Worm (Caenorhabditis elegans) whole organism, L1 larva: Measurements from ENCODE around the gene del-7.

Experiments used
- C04F5.9 ChIP-seq: sonication (generic microtip); optimal IDR thresholded peaks from 2 replicates; lab custom pipeline; 2016; ENCODE audit warnings: missing genetic modification characterization, missing compliant biosample characterization
- F16B12.6 ChIP-seq: fragments of 150-350 bp; optimal IDR thresholded peaks from 2 replicates; lab custom pipeline; 2014; ENCODE audit warnings: missing biosample characterization, missing genetic modification characterization
- aha-1 ChIP-seq: fragments of 150-350 bp; optimal IDR thresholded peaks from 2 replicates; lab custom pipeline; 2014; ENCODE audit warnings: missing biosample characterization, missing genetic modification characterization
- alr-1 ChIP-seq: fragments of 200-800 bp; sonication (Bioruptor generic); optimal IDR thresholded peaks from 2 replicates; lab custom pipeline; 2018; ENCODE audit warnings: borderline replicate concordance, mild to moderate bottlenecking, missing genetic modification characterization, missing compliant biosample characterization
- aly-2 ChIP-seq: fragments of 150-350 bp; optimal IDR thresholded peaks from 2 replicates; lab custom pipeline; 2014; ENCODE audit warnings: missing biosample characterization, missing genetic modification characterization
- ama-1 ChIP-seq: fragments of 150-350 bp; optimal IDR thresholded peaks from 2 replicates; lab custom pipeline; 2014
- blmp-1 ChIP-seq: fragments of 150-350 bp; optimal IDR thresholded peaks from 2 replicates; lab custom pipeline; 2014; ENCODE audit warnings: missing biosample characterization, missing genetic modification characterization
- ceh-82 ChIP-seq, 3 experiments: fragments of 150-350 bp in 1 of 3; sonication (generic microtip) in 2 of 3; optimal IDR thresholded peaks; 2 replicates each; lab custom pipeline; 2014 to 2017; ENCODE audit warnings: missing biosample characterization in 3 of 3, missing genetic modification characterization in 3 of 3
- ceh-88 ChIP-seq: fragments of 200-800 bp; sonication (Bioruptor generic); IDR thresholded peaks from 2 replicates; pipeline ENCODE4 v1.3.6; 2022; ENCODE audit warnings: missing genetic modification characterization, missing compliant biosample characterization
- ces-1 ChIP-seq: fragments of 150-350 bp; optimal IDR thresholded peaks from 2 replicates; lab custom pipeline; 2014; ENCODE audit warnings: missing biosample characterization, missing genetic modification reagents, missing genetic modification characterization
- dpl-1 ChIP-seq, 3 experiments: fragments of 150-350 bp in 2 of 3; sonication (generic microtip) in 1 of 3; optimal IDR thresholded peaks; 2 replicates each; lab custom pipeline; 2014 to 2017; ENCODE audit warnings: missing biosample characterization in 3 of 3, missing genetic modification characterization in 3 of 3, missing genetic modification reagents in 3 of 3
- dsc-1 ChIP-seq: sonication (generic microtip); optimal IDR thresholded peaks from 2 replicates; lab custom pipeline; 2016; ENCODE audit warnings: mild to moderate bottlenecking, missing genetic modification characterization, missing compliant biosample characterization
- efl-1 ChIP-seq, 4 experiments: fragments of 150-350 bp; optimal IDR thresholded peaks in 3 of 4; peaks in 1 of 4; 1 replicate in 1 of 4; 2 replicates in 3 of 4; lab custom pipeline; 2014; ENCODE audit warnings: missing biosample characterization in 2 of 4, missing genetic modification characterization in 2 of 4, missing genetic modification reagents in 2 of 4
- efl-3 ChIP-seq: fragments of 200-800 bp; sonication (Bioruptor generic); optimal IDR thresholded peaks from 2 replicates; lab custom pipeline; 2018; ENCODE audit warnings: mild to moderate bottlenecking, missing genetic modification characterization, missing compliant biosample characterization
- elt-2 ChIP-seq: sonication (generic microtip); optimal IDR thresholded peaks from 2 replicates; lab custom pipeline; 2016; ENCODE audit warnings: missing genetic modification characterization, mild to moderate bottlenecking, inconsistent platforms, missing compliant biosample characterization, missing genetic modification reagents
- elt-3 ChIP-seq, 6 experiments: fragments of 150-350 bp in 1 of 6; sonication (generic microtip); optimal IDR thresholded peaks; 2 replicates each; lab custom pipeline; 2017 to 2018; ENCODE audit warnings: missing biosample characterization in 6 of 6, missing genetic modification characterization in 6 of 6, inconsistent platforms in 1 of 6
- ets-5 ChIP-seq: fragments of 200-800 bp; sonication (Bioruptor generic); IDR thresholded peaks from 2 replicates; pipeline ENCODE4 v1.3.6; 2022; ENCODE audit warnings: missing genetic modification characterization, missing compliant biosample characterization
- fkh-10 ChIP-seq: sonication (generic microtip); optimal IDR thresholded peaks from 2 replicates; lab custom pipeline; 2017; ENCODE audit warnings: missing biosample characterization, missing genetic modification reagents, missing genetic modification characterization
- grh-1 ChIP-seq: fragments of 200-800 bp; sonication (Bioruptor generic); IDR thresholded peaks from 2 replicates; pipeline ENCODE4 v1.3.6; 2022; ENCODE audit warnings: missing genetic modification reagents, missing genetic modification characterization, missing compliant biosample characterization
- hpl-2 ChIP-seq: fragments of 150-350 bp; optimal IDR thresholded peaks from 2 replicates; lab custom pipeline; 2014; ENCODE audit warnings: missing biosample characterization, missing genetic modification reagents, missing genetic modification characterization
- irx-1 ChIP-seq: sonication (generic microtip); optimal IDR thresholded peaks from 2 replicates; lab custom pipeline; 2016; ENCODE audit warnings: missing genetic modification characterization, missing compliant biosample characterization
- isw-1 ChIP-seq: fragments of 200-800 bp; sonication (Bioruptor generic); IDR thresholded peaks from 2 replicates; pipeline ENCODE4 v1.3.6; 2022; ENCODE audit warnings: missing genetic modification characterization, missing compliant biosample characterization
- lin-13 ChIP-seq: fragments of 150-350 bp; optimal IDR thresholded peaks from 2 replicates; lab custom pipeline; 2014; ENCODE audit warnings: missing biosample characterization, missing genetic modification reagents, missing genetic modification characterization
- lin-14 ChIP-seq: fragments of 200-800 bp; sonication (Bioruptor generic); optimal IDR thresholded peaks from 2 replicates; lab custom pipeline; 2018; ENCODE audit warnings: mild to moderate bottlenecking, missing genetic modification characterization, moderate library complexity, missing compliant biosample characterization
- lin-35 ChIP-seq, 2 experiments: fragments of 150-350 bp; optimal IDR thresholded peaks; 2 replicates each; lab custom pipeline; 2014; ENCODE audit warnings: missing biosample characterization in 2 of 2, missing genetic modification characterization in 2 of 2, missing genetic modification reagents in 2 of 2
- lsy-2 ChIP-seq, 2 experiments: fragments of 150-350 bp; optimal IDR thresholded peaks; 2 replicates each; lab custom pipeline; 2014; ENCODE audit warnings: missing biosample characterization in 2 of 2, missing genetic modification characterization in 2 of 2
- mdl-1 ChIP-seq, 2 experiments: fragments of 150-350 bp; optimal IDR thresholded peaks; 2 replicates each; lab custom pipeline; 2014 to 2017; ENCODE audit warnings: missing biosample characterization in 2 of 2, missing genetic modification characterization in 2 of 2, inconsistent platforms in 1 of 2
- mep-1 ChIP-seq: fragments of 150-350 bp; optimal IDR thresholded peaks from 2 replicates; lab custom pipeline; 2014; ENCODE audit warnings: missing biosample characterization, missing genetic modification characterization
- nhr-19 ChIP-seq: fragments of 200-800 bp; sonication (Bioruptor generic); conservative IDR thresholded peaks from 2 replicates; pipeline ENCODE4 v1.3.6; 2022; ENCODE audit warnings: missing genetic modification characterization, missing compliant biosample characterization
- nhr-20 ChIP-seq: sonication (generic microtip); optimal IDR thresholded peaks from 2 replicates; lab custom pipeline; 2016; ENCODE audit warnings: mild to moderate bottlenecking, missing genetic modification characterization, missing compliant biosample characterization
- nhr-47 ChIP-seq: sonication (generic microtip); optimal IDR thresholded peaks from 2 replicates; lab custom pipeline; 2016; ENCODE audit warnings: mild to moderate bottlenecking, missing genetic modification characterization, moderate library complexity, missing compliant biosample characterization
- nhr-71 ChIP-seq: sonication (generic microtip); optimal IDR thresholded peaks from 2 replicates; lab custom pipeline; 2016; ENCODE audit warnings: mild to moderate bottlenecking, missing genetic modification characterization, moderate library complexity, missing compliant biosample characterization
- nhr-76 ChIP-seq: sonication (generic microtip); optimal IDR thresholded peaks from 2 replicates; lab custom pipeline; 2017; ENCODE audit warnings: missing biosample characterization, missing genetic modification characterization
- nhr-77 ChIP-seq: fragments of 150-350 bp; optimal IDR thresholded peaks from 2 replicates; lab custom pipeline; 2014; ENCODE audit warnings: missing biosample characterization, missing genetic modification characterization
- nhr-85 ChIP-seq: sonication (generic microtip); peaks from one replicate; lab custom pipeline; 2016; ENCODE audit warnings: missing genetic modification characterization, inconsistent platforms, missing compliant biosample characterization
- nhr-90 ChIP-seq: sonication (generic microtip); optimal IDR thresholded peaks from 2 replicates; lab custom pipeline; 2016; ENCODE audit warnings: mild to moderate bottlenecking, missing genetic modification characterization, missing compliant biosample characterization; ENCODE audit not compliant: poor library complexity
- rnt-1 ChIP-seq: sonication (generic microtip); optimal IDR thresholded peaks from 2 replicates; lab custom pipeline; 2016; ENCODE audit warnings: mild to moderate bottlenecking, missing genetic modification characterization, moderate library complexity, missing compliant biosample characterization
- snu-23 ChIP-seq: sonication (generic microtip); optimal IDR thresholded peaks from 2 replicates; lab custom pipeline; 2016; ENCODE audit warnings: missing genetic modification characterization, missing compliant biosample characterization
- sup-37 ChIP-seq: fragments of 200-800 bp; sonication (Bioruptor generic); optimal IDR thresholded peaks from 2 replicates; lab custom pipeline; 2018; ENCODE audit warnings: mild to moderate bottlenecking, missing genetic modification characterization, missing compliant biosample characterization
- tbx-2 ChIP-seq: sonication (generic microtip); optimal IDR thresholded peaks from 2 replicates; lab custom pipeline; 2016; ENCODE audit warnings: missing genetic modification characterization, missing compliant biosample characterization
- unc-130 ChIP-seq: fragments of 150-350 bp; optimal IDR thresholded peaks from 2 replicates; lab custom pipeline; 2017; ENCODE audit warnings: missing biosample characterization, missing genetic modification characterization, inconsistent platforms
- unc-30 ChIP-seq: sonication (generic microtip); optimal IDR thresholded peaks from 2 replicates; lab custom pipeline; 2017; ENCODE audit warnings: missing biosample characterization, missing genetic modification characterization
- unc-86 ChIP-seq: sonication (generic microtip); optimal IDR thresholded peaks from 2 replicates; lab custom pipeline; 2016; ENCODE audit warnings: missing genetic modification characterization, missing compliant biosample characterization
- vab-15 ChIP-seq: sonication (generic microtip); optimal IDR thresholded peaks from 2 replicates; lab custom pipeline; 2017; ENCODE audit warnings: missing genotype, mild to moderate bottlenecking, missing genetic modification characterization, missing compliant biosample characterization
- xbp-1 ChIP-seq: sonication (generic microtip); optimal IDR thresholded peaks from 2 replicates; lab custom pipeline; 2016; ENCODE audit warnings: missing genetic modification characterization, missing compliant biosample characterization
- zip-4 ChIP-seq: fragments of 200-800 bp; sonication (Bioruptor generic); optimal IDR thresholded peaks from 2 replicates; lab custom pipeline; 2018; ENCODE audit warnings: mild to moderate bottlenecking, missing genetic modification characterization, moderate library complexity, missing compliant biosample characterization
- ztf-4 ChIP-seq: fragments of 150-350 bp; optimal IDR thresholded peaks from 2 replicates; lab custom pipeline; 2014; ENCODE audit warnings: missing biosample characterization, missing genetic modification characterization

The del-7 gene

DNA sequence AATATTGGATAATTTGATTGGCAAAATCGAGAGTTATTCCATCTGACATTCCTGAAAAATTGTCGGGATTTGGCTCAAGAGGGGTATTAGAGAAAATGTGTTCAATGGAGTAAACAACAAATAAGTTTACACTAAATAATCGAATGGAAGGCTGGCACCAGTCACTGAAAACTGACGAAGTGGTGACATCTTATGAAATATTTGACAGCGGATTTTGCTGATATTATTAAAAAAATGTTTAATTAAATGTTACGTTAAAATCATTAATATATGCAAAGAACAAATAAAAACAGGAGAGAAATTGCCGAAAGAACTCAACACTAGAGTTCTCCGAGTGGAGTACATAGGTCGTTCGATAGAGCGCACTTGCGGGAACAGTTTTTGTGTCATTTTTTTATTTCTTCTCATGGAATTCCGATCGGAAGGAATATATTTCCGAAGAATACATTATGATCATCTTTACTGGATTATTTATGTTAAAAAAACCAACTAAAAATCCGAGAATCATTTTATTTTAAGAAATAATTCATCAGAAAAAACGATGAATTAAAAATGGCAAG lies 25.4 kb downstream of the del-7 start, which contains the start of gene tag-322 (continued):
- no peak for TF ChIP-seq ets-5 (GFP tag; lab: Robert Waterston, UW)
- TF ChIP-seq alr-1 (tag; lab: Kevin White, UChicago): no peak

DNA sequence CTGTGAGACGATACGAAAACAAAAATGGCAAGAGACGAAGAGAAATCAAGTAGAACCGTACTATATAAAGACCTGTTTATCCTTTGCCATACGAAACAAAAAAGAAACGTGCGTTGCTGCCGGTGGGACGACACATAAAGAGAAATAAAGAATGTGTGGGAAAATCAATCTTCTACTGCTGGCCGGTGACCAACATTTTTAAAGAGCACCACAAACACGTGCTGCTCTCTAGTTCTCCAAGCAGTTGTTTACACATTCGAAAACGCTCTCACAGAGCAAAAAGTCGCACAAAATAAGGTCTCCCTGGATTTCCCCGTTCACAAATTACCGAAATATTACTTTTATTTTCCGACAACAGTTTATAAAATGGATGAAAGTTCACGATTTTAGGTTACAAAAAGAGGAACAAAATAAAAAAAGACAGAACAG lies 29.3 kb downstream of the del-7 start, which contains the start of gene imp-3:
imp-3 (minus strand) TSS at position 93 of the 429 bp plus-strand sequence.
- TF ChIP-seq hpl-2 (GFP tag; lab: Kevin White, UChicago) (no peak), mep-1 (tag; lab: Kevin White, UChicago) (no peak), nhr-71 (peak; percentile 65), C04F5.9 (tag; lab: Kevin White, UChicago) (no peak), xbp-1 (tag; lab: Kevin White, UChicago) (peak; percentile 7), nhr-76 (tag; lab: Kevin White, UChicago) (no peak), nhr-47 (tag; lab: Kevin White, UChicago) (peak; percentile 66), lin-13 (GFP tag; lab: Kevin White, UChicago) (no peak), ztf-4 (peak; percentile 36), efl-1 (optimal IDR thresholded peaks at IDR 0.05; lab: Kevin White, UChicago) (peak; percentile 26 to 42), efl-1 (GFP tag; optimal IDR thresholded peaks at IDR 0.05 in 1 of 2; lab: Kevin White, UChicago) (peak; percentile 21 to 95), nhr-85 (tag; lab: Kevin White, UChicago) (peak; percentile 40), F16B12.6 (tag; lab: Kevin White, UChicago) (no peak), nhr-20 (tag; lab: Kevin White, UChicago) (peak; percentile 46), rnt-1 (tag; lab: Kevin White, UChicago) (peak; percentile 31), ceh-82 (tag; optimal IDR thresholded peaks at IDR 0.05; lab: Kevin White, UChicago) (no peak), elt-2 (tag; lab: Kevin White, UChicago) (peak; percentile 6), lin-14 (peak; percentile 71), dsc-1 (peak; percentile 18), nhr-90 (tag; lab: Kevin White, UChicago) (peak; percentile 58), aha-1 (no peak), irx-1 (tag; lab: Kevin White, UChicago) (peak; percentile 18), lin-35 (GFP tag; optimal IDR thresholded peaks at IDR 0.05; lab: Kevin White, UChicago) (peak; percentile 13 to 62), ces-1 (GFP tag; lab: Kevin White, UChicago) (no peak), snu-23 (GFP tag; lab: Kevin White, UChicago) (peak; percentile 57), alr-1 (tag; lab: Kevin White, UChicago) (no peak), unc-30 (tag; lab: Kevin White, UChicago) (no peak), tbx-2 (tag; lab: Kevin White, UChicago) (peak; percentile 37), mdl-1 (tag; optimal IDR thresholded peaks at IDR 0.05; lab: Kevin White, UChicago) (peak in 1 of 2 experiments; percentile 78), blmp-1 (peak; percentile 21), efl-3 (GFP tag; lab: Kevin White, UChicago) (no peak), nhr-19 (GFP tag; lab: Robert Waterston, UW) (0 out of 2 replicates have a peak, but pooled peaks have one; percentile 11), ceh-88 (GFP tag; lab: Robert Waterston, UW) (0 out of 2 replicates have a peak, but pooled peaks have one; percentile 11), zip-4 (GFP tag; lab: Kevin White, UChicago) (no peak), unc-86 (tag; lab: Kevin White, UChicago) (no peak), vab-15 (no peak), nhr-77 (tag; lab: Kevin White, UChicago) (no peak), aly-2 (tag; lab: Kevin White, UChicago) (peak; percentile 16), ama-1 (lab: Kevin White, UChicago) (peak; percentile 93), unc-130 (peak; percentile 32), sup-37 (GFP tag; lab: Kevin White, UChicago) (no peak), elt-3 (tag; optimal IDR thresholded peaks at IDR 0.05; lab: Kevin White, UChicago) (peak in 3 of 6 experiments; percentile 12 to 56 (median 15)), grh-1 (GFP tag; lab: Robert Waterston, UW) (0 out of 2 replicates have a peak, but pooled peaks have one; percentile 25), dpl-1 (GFP tag; optimal IDR thresholded peaks at IDR 0.05; lab: Kevin White, UChicago) (peak in 2 of 3 experiments; percentile 31 to 41), lsy-2 (tag; optimal IDR thresholded peaks at IDR 0.05; lab: Kevin White, UChicago) (peak; percentile 55 to 60), fkh-10 (no peak), isw-1 (no peak)
